Worm (Caenorhabditis elegans) whole organism, L3 larva: ENCODE data around the gene faah-5.

ENCODE experiments used
- ZK546.5 ChIP-seq: sonication (generic microtip); optimal IDR thresholded peaks from 2 replicates; lab custom pipeline; 2017; ENCODE audit warnings: missing biosample characterization, missing genetic modification characterization
- ama-1 ChIP-seq: fragments of 150-350 bp; optimal IDR thresholded peaks from 2 replicates; lab custom pipeline; 2018
- ceh-9 ChIP-seq: sonication (generic microtip); optimal IDR thresholded peaks from 2 replicates; lab custom pipeline; 2018; ENCODE audit warnings: missing biosample characterization, missing genetic modification characterization
- elt-2 ChIP-seq: sonication (generic microtip); optimal IDR thresholded peaks from 2 replicates; lab custom pipeline; 2016; ENCODE audit warnings: missing genetic modification reagents, mild to moderate bottlenecking, missing genetic modification characterization, missing compliant biosample characterization
- jun-1 ChIP-seq: fragments of 150-350 bp; optimal IDR thresholded peaks from 2 replicates; lab custom pipeline; 2014; ENCODE audit warnings: missing biosample characterization, missing genetic modification reagents, missing genetic modification characterization
- nhr-237 ChIP-seq: fragments of 150-350 bp; optimal IDR thresholded peaks from 2 replicates; lab custom pipeline; 2014; ENCODE audit warnings: missing biosample characterization, missing genetic modification characterization
- snpc-4 ChIP-seq: fragments of 150-350 bp; optimal IDR thresholded peaks from 2 replicates; lab custom pipeline; 2014; ENCODE audit warnings: missing biosample characterization, missing genetic modification characterization
- ztf-4 ChIP-seq: fragments of 150-350 bp; optimal IDR thresholded peaks from 2 replicates; lab custom pipeline; 2014; ENCODE audit warnings: missing biosample characterization, missing genetic modification characterization

DNA sequence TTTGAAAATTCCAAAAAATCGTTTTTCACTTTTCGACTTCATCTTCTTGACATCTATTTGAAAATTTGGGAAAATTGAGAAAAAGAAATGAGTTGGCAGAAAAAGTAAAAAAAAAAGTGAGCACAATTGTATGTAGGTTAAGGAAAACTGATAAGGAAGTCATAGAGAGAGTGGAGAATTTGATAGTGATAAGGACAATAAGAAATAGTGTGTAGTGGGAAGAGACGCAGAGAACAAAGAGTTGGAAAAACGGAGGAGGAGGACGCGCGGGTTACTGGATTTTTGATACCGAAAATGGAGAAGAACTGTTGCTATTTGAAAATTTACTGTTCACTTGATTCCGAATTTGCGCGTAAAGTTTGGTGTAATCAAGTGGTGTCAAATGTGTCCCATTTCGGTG lies 12.5 kb downstream of the faah-5 start, which contains the start of gene Y56A3A.6:
- TF ChIP-seq snpc-4 (tag; lab: Kevin White, UChicago): no peak
- peak; percentile 79 for TF ChIP-seq elt-2 (tag; lab: Kevin White, UChicago)
- TF ChIP-seq ZK546.5 (tag; lab: Kevin White, UChicago): no peak
- TF ChIP-seq ceh-9 (tag; lab: Kevin White, UChicago): no peak
- no peak for TF ChIP-seq ztf-4
- TF ChIP-seq jun-1: no peak
- no peak for TF ChIP-seq nhr-237 (tag; lab: Kevin White, UChicago)
- no peak for TF ChIP-seq ama-1 (lab: Kevin White, UChicago)
